Fruit fly (Drosophila melanogaster): ENCODE data around the gene Jon25Bii.

The Jon25Bii gene

dm6 chr2L:4971329-4971798, 18.4 kb upstream of the Jon25Bii start, which contains the start of gene CG14043 (continued):
- TF ChIP-seq sna (GFP tag; IDR thresholded peaks at IDR 0.05; ENCODE audit: partially characterized antibody) (no peak), sqz (GFP tag; optimal IDR thresholded peaks at IDR 0.05) (no peak), hkb (optimal IDR thresholded peaks at IDR 0.05) (peak; percentile 64), hkb (GFP tag; IDR thresholded peaks at IDR 0.05) (no peak), Fer3 (tag; optimal IDR thresholded peaks at IDR 0.05) (no peak), da (GFP tag; optimal IDR thresholded peaks at IDR 0.05) (no peak), CG9932 (GFP tag; IDR thresholded peaks at IDR 0.05) (peak; percentile 37; the same call in 1 of the 2 replicates), Xbp1 (GFP tag; optimal IDR thresholded peaks at IDR 0.05) (peak; percentile 36), Max (GFP tag; optimal IDR thresholded peaks at IDR 0.05) (peak; percentile 21), lilli (GFP tag; optimal IDR thresholded peaks at IDR 0.05) (peak; percentile 33), mam (GFP tag; optimal IDR thresholded peaks at IDR 0.05) (peak; percentile 36), CG33213 (GFP tag; optimal IDR thresholded peaks at IDR 0.05) (peak; percentile 61), twi (tag; optimal IDR thresholded peaks at IDR 0.05) (peak; percentile 21), abd-A (tag; optimal IDR thresholded peaks at IDR 0.05) (no peak), Sox100B (GFP tag; optimal IDR thresholded peaks at IDR 0.05) (no peak), Scr (GFP tag; IDR thresholded peaks at IDR 0.05; ENCODE audit: partially characterized antibody) (0 out of 2 replicates have a peak, but pooled peaks have one; percentile 28), pum (GFP tag; optimal IDR thresholded peaks at IDR 0.05) (peak; percentile 22), CG30431 (GFP tag; optimal IDR thresholded peaks at IDR 0.05) (no peak), CG8924 (tag; optimal IDR thresholded peaks at IDR 0.05) (peak; percentile 66), CG8290 (GFP tag; optimal IDR thresholded peaks at IDR 0.05) (peak; percentile 1), CG8290 (tag; optimal IDR thresholded peaks at IDR 0.05) (no peak), CoRest (tag; optimal IDR thresholded peaks at IDR 0.05) (peak; percentile 60), pho (GFP tag; optimal IDR thresholded peaks at IDR 0.05) (peak; percentile 39), CG11560 (tag; IDR thresholded peaks at IDR 0.05) (peak; percentile 32; the same call in 1 of the 3 replicates), Oaz (GFP tag; IDR thresholded peaks at IDR 0.05) (no peak), trem (tag; optimal IDR thresholded peaks at IDR 0.05) (peak; percentile 86), HmgZ (tag; optimal IDR thresholded peaks at IDR 0.05) (peak; percentile 50), Dad (GFP tag; optimal IDR thresholded peaks at IDR 0.05) (no peak), jumu (GFP tag; optimal IDR thresholded peaks at IDR 0.05) (peak; percentile 40), Ets97D (GFP tag; optimal IDR thresholded peaks at IDR 0.05) (peak; percentile 81), CG2120 (GFP tag; optimal IDR thresholded peaks at IDR 0.05) (peak; percentile 58), CG17361 (GFP tag; IDR thresholded peaks at IDR 0.05) (peak; percentile 8; the same call in 1 of the 3 replicates), Lhr (GFP tag; optimal IDR thresholded peaks at IDR 0.05) (peak; percentile 85), sob (GFP tag; IDR thresholded peaks at IDR 0.05) (0 out of 2 replicates have a peak, but pooled peaks have one; percentile 9), CG13287 (GFP tag; IDR thresholded peaks at IDR 0.05; ENCODE audit: partially characterized antibody) (peak; percentile 48), YL-1 (GFP tag; optimal IDR thresholded peaks at IDR 0.05) (peak; percentile 80), CG3281 (GFP tag; optimal IDR thresholded peaks at IDR 0.05) (peak; percentile 78), Poxn (GFP tag; IDR thresholded peaks at IDR 0.05) (no peak), chinmo (GFP tag; IDR thresholded peaks at IDR 0.05; ENCODE audit: partially characterized antibody) (no peak), CG15479 (GFP tag; optimal IDR thresholded peaks at IDR 0.05) (peak; percentile 2), CG12391 (tag; optimal IDR thresholded peaks at IDR 0.05) (peak; percentile 74), CG2712 (tag; optimal IDR thresholded peaks at IDR 0.05) (peak; percentile 69), gro (GFP tag; optimal IDR thresholded peaks at IDR 0.05) (peak; percentile 4), pfk (GFP tag; optimal IDR thresholded peaks at IDR 0.05) (no peak), CG14710 (tag; optimal IDR thresholded peaks at IDR 0.05) (peak; percentile 86), BEAF-32 (GFP tag; optimal IDR thresholded peaks at IDR 0.05) (peak; percentile 59), ci (GFP tag; IDR thresholded peaks at IDR 0.05) (no peak), zen (tag; optimal IDR thresholded peaks at IDR 0.05) (peak; percentile 68), Sin3A (optimal IDR thresholded peaks at IDR 0.05) (peak; percentile 85), klu (GFP tag; IDR thresholded peaks at IDR 0.05) (no peak), Awh (GFP tag; IDR thresholded peaks at IDR 0.05) (no peak)

Data from whole organism, embryonic.